Worm (Caenorhabditis elegans) whole organism, mixed stage, embryonic: Measurements from ENCODE around the gene B0432.10.

Experiments used
- M03D4.4 ChIP-seq: sonication (generic microtip); optimal IDR thresholded peaks from 2 replicates; lab custom pipeline; 2017; ENCODE audit warnings: mild to moderate bottlenecking, missing genetic modification characterization, missing compliant biosample characterization
- ceh-43 ChIP-seq: fragments of 200-800 bp; sonication (Bioruptor generic); optimal IDR thresholded peaks from 2 replicates; lab custom pipeline; 2018; ENCODE audit warnings: mild to moderate bottlenecking, missing genetic modification characterization, moderate library complexity, missing compliant biosample characterization
- elt-1 ChIP-seq: sonication (generic microtip); optimal IDR thresholded peaks from 2 replicates; lab custom pipeline; 2017; ENCODE audit warnings: missing genetic modification characterization, mild to moderate bottlenecking, missing compliant biosample characterization, antibody characterized with exemption, moderate library complexity, borderline replicate concordance; ENCODE audit not compliant: insufficient read depth
- hlh-1 ChIP-seq: fragments of 150-350 bp; optimal IDR thresholded peaks from 2 replicates; lab custom pipeline; 2014; ENCODE audit warnings: missing biosample characterization, missing genetic modification reagents, missing genetic modification characterization
- lin-13 ChIP-seq: fragments of 150-350 bp; optimal IDR thresholded peaks from 2 replicates; lab custom pipeline; 2014; ENCODE audit warnings: missing biosample characterization, missing genetic modification characterization
- lsy-2 ChIP-seq: fragments of 150-350 bp; optimal IDR thresholded peaks from 2 replicates; lab custom pipeline; 2014; ENCODE audit warnings: missing biosample characterization, missing genetic modification characterization
- mab-5 ChIP-seq: fragments of 150-350 bp; optimal IDR thresholded peaks from 2 replicates; lab custom pipeline; 2014; ENCODE audit warnings: missing biosample characterization, missing genetic modification characterization
- nhr-12 ChIP-seq: fragments of 150-350 bp; optimal IDR thresholded peaks from 2 replicates; lab custom pipeline; 2014; ENCODE audit warnings: missing biosample characterization, missing genetic modification characterization
- nhr-28 ChIP-seq: fragments of 150-350 bp; optimal IDR thresholded peaks from 2 replicates; lab custom pipeline; 2014; ENCODE audit warnings: missing biosample characterization, missing genetic modification characterization
- nhr-76 ChIP-seq: sonication (generic microtip); optimal IDR thresholded peaks from 2 replicates; lab custom pipeline; 2017; ENCODE audit warnings: missing biosample characterization, missing genetic modification characterization
- pha-4 ChIP-seq: fragments of 150-350 bp; optimal IDR thresholded peaks from 2 replicates; lab custom pipeline; 2018; ENCODE audit warnings: missing biosample characterization, missing genetic modification reagents, missing genetic modification characterization
- snpc-4 ChIP-seq: fragments of 150-350 bp; optimal IDR thresholded peaks from 2 replicates; lab custom pipeline; 2014; ENCODE audit warnings: missing biosample characterization, missing genetic modification characterization
- sptf-1 ChIP-seq: sonication (generic microtip); optimal IDR thresholded peaks from 2 replicates; lab custom pipeline; 2017; ENCODE audit warnings: mild to moderate bottlenecking, missing genetic modification characterization, moderate library complexity, missing compliant biosample characterization
- unc-62 ChIP-seq: fragments of 150-350 bp; optimal IDR thresholded peaks from 2 replicates; lab custom pipeline; 2014; ENCODE audit warnings: missing biosample characterization, missing genetic modification reagents, missing genetic modification characterization

ce11 chrII:334828-335227, 48.8 kb upstream of the B0432.10 start:
- TF ChIP-seq hlh-1 (tag; lab: Kevin White, UChicago) (no peak), ceh-43 (GFP tag; lab: Kevin White, UChicago) (no peak), elt-1 (tag; lab: Kevin White, UChicago) (no peak), unc-62 (no peak), snpc-4 (tag; lab: Kevin White, UChicago) (no peak), nhr-28 (no peak), sptf-1 (no peak), nhr-12 (tag; lab: Kevin White, UChicago) (no peak), lin-13 (tag; lab: Kevin White, UChicago) (no peak), pha-4 (tag; lab: Kevin White, UChicago) (no peak), mab-5 (no peak), M03D4.4 (tag; lab: Kevin White, UChicago) (no peak), lsy-2 (no peak), nhr-76 (tag; lab: Kevin White, UChicago) (no peak)
